Fruit fly (Drosophila melanogaster) whole organism, prepupa: ENCODE measurements around the gene Ltn1.

Experiments used
- CG10669 ChIP-seq: fragments of 200-800 bp; sonication (Bioruptor generic); optimal IDR thresholded peaks from 3 replicates; lab custom pipeline; 2018; ENCODE audit warnings: missing biosample characterization, mild to moderate bottlenecking, missing genetic modification characterization, moderate library complexity
- CG11902 ChIP-seq: fragments of 200-800 bp; sonication (Bioruptor generic); optimal IDR thresholded peaks from 3 replicates; lab custom pipeline; 2016; ENCODE audit warnings: missing biosample characterization, missing genetic modification characterization
- CG15336 ChIP-seq: fragments of 200-800 bp; sonication (Bioruptor generic); IDR thresholded peaks from 2 replicates; pipeline ENCODE4 v1.3.6; 2022; ENCODE audit warnings: missing biosample characterization, missing genetic modification characterization
- CG31627 ChIP-seq: fragments of 200-800 bp; sonication (Bioruptor generic); optimal IDR thresholded peaks from 3 replicates; lab custom pipeline; 2016; ENCODE audit warnings: missing biosample characterization, missing genetic modification characterization
- OdsH ChIP-seq: fragments of 200-800 bp; sonication (Bioruptor generic); optimal IDR thresholded peaks from 3 replicates; lab custom pipeline; 2016; ENCODE audit warnings: missing biosample characterization, missing genetic modification characterization

- no peak for TF ChIP-seq CG10669 (GFP tag; lab: Kevin White, UChicago)
- no peak for TF ChIP-seq CG15336 (GFP tag; lab: Robert Waterston, UW)
- no peak for TF ChIP-seq OdsH (GFP tag; lab: Kevin White, UChicago)
- TF ChIP-seq CG11902 (GFP tag; lab: Kevin White, UChicago), result no peak
- TF ChIP-seq CG31627, result no peak
Observed at dm6 chr3L:19500698-19501097, 51.4 kb downstream of the Ltn1 start, which contains the start of gene CG9451.
